Worm (Caenorhabditis elegans) whole organism, L4 larva: Measurements from ENCODE around the gene C45B11.6.

ENCODE experiments used
- ceh-44 ChIP-seq: fragments of 200-800 bp; sonication (Bioruptor generic); IDR thresholded peaks from 2 replicates; pipeline ENCODE4 v1.3.6; 2022; ENCODE audit warnings: missing genetic modification reagents, missing genetic modification characterization, missing compliant biosample characterization
- ceh-82 ChIP-seq: sonication (generic microtip); optimal IDR thresholded peaks from 2 replicates; lab custom pipeline; 2017; ENCODE audit warnings: missing biosample characterization, missing genetic modification characterization
- ctbp-1 ChIP-seq: fragments of 200-800 bp; sonication (Bioruptor generic); IDR thresholded peaks from 2 replicates; pipeline ENCODE4 v1.3.6; 2022; ENCODE audit warnings: missing genetic modification reagents, missing genetic modification characterization, missing compliant biosample characterization
- egl-27 ChIP-seq: sonication (generic microtip); optimal IDR thresholded peaks from 3 replicates; lab custom pipeline; 2017; ENCODE audit warnings: missing biosample characterization, missing genetic modification reagents, missing genetic modification characterization
- nhr-10 ChIP-seq: fragments of 150-350 bp; optimal IDR thresholded peaks from 2 replicates; lab custom pipeline; 2014; ENCODE audit warnings: missing biosample characterization, missing genetic modification characterization
- nhr-11 ChIP-seq: fragments of 150-350 bp; optimal IDR thresholded peaks from 2 replicates; lab custom pipeline; 2014; ENCODE audit warnings: missing biosample characterization, missing genetic modification characterization
- nhr-25 ChIP-seq: sonication (generic microtip); optimal IDR thresholded peaks from 2 replicates; lab custom pipeline; 2017; ENCODE audit warnings: missing genetic modification characterization, mild to moderate bottlenecking, missing compliant biosample characterization, antibody characterized with exemption, moderate library complexity, borderline replicate concordance; ENCODE audit not compliant: insufficient read depth
- nhr-28 ChIP-seq: fragments of 150-350 bp; optimal IDR thresholded peaks from 2 replicates; lab custom pipeline; 2014; ENCODE audit warnings: missing biosample characterization, missing genetic modification characterization
- nhr-76 ChIP-seq: fragments of 150-350 bp; optimal IDR thresholded peaks from 2 replicates; lab custom pipeline; 2014; ENCODE audit warnings: missing biosample characterization, missing genetic modification characterization
- pha-4 ChIP-seq, 2 experiments: fragments of 150-350 bp in 1 of 2; fragments of 200-800 bp in 1 of 2; sonication (Bioruptor generic) in 1 of 2; IDR thresholded peaks in 1 of 2; optimal IDR thresholded peaks in 1 of 2; 2 replicates each; pipeline versions ENCODE4 v1.3.6 to Lab custom; 2014 to 2022; ENCODE audit warnings: missing genetic modification characterization in 2 of 2, missing genetic modification reagents in 2 of 2, missing biosample characterization in 1 of 2, missing compliant biosample characterization in 1 of 2
- pqm-1 ChIP-seq: sonication (generic microtip); optimal IDR thresholded peaks from 2 replicates; lab custom pipeline; 2017; ENCODE audit warnings: missing biosample characterization, missing genetic modification characterization
- snpc-4 ChIP-seq: fragments of 150-350 bp; optimal IDR thresholded peaks from 2 replicates; lab custom pipeline; 2014; ENCODE audit warnings: missing biosample characterization, missing genetic modification characterization
- tra-1 ChIP-seq: fragments of 200-800 bp; sonication (Bioruptor generic); IDR thresholded peaks from 2 replicates; pipeline ENCODE4 v1.3.6; 2022; ENCODE audit warnings: missing genetic modification reagents, missing genetic modification characterization, missing compliant biosample characterization
- vab-7 ChIP-seq: fragments of 200-800 bp; sonication (Bioruptor generic); IDR thresholded peaks from 2 replicates; pipeline ENCODE4 v1.3.6; 2022; ENCODE audit warnings: missing genetic modification reagents, missing genetic modification characterization, missing compliant biosample characterization

DNA sequence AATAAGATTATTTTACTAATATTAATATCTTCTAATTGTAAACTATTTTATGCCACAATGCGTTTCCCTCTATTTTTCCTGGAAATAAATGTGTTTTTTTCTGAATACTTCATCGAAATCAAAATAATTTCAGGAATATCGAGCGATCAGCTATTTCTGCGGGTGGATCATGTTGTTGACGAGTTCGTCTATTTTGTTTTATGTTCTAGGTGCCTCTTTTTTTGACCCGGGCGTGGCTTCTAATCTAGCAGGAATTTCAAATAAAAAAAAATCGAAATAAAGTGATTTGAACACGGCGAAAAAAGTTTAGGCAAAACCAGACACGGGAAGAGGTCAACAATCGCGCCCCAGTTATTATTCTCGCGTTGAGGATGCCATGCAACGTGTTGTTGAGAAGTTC, 8.1 kb downstream of the C45B11.6 start, which contains the start of gene T04C12.33:
- TF ChIP-seq nhr-11, result no peak
- TF ChIP-seq vab-7 (GFP tag; lab: Robert Waterston, UW), result no peak
- no peak for TF ChIP-seq nhr-25 (tag; lab: Kevin White, UChicago)
- no peak for TF ChIP-seq egl-27 (tag; lab: Kevin White, UChicago)
- TF ChIP-seq nhr-10 (tag; lab: Kevin White, UChicago), result no peak
- no peak for TF ChIP-seq snpc-4 (tag; lab: Kevin White, UChicago)
- no peak for TF ChIP-seq ceh-82 (tag; lab: Kevin White, UChicago)
- TF ChIP-seq nhr-28 (tag; lab: Kevin White, UChicago), result no peak
- TF ChIP-seq ctbp-1 (GFP tag; lab: Robert Waterston, UW), result no peak
- TF ChIP-seq pha-4 (GFP tag; IDR thresholded peaks at IDR 0.05; lab: Robert Waterston, UW), result no peak
- TF ChIP-seq pha-4 (tag; optimal IDR thresholded peaks at IDR 0.05; lab: Kevin White, UChicago), result no peak
- no peak for TF ChIP-seq pqm-1 (tag; lab: Kevin White, UChicago)
- no peak for TF ChIP-seq tra-1
- TF ChIP-seq ceh-44 (GFP tag; lab: Robert Waterston, UW), result no peak
- TF ChIP-seq nhr-76 (tag; lab: Kevin White, UChicago), result no peak
